Worm (Caenorhabditis elegans): ENCODE data around the gene srsx-36.

srsx-36 gene

DNA sequence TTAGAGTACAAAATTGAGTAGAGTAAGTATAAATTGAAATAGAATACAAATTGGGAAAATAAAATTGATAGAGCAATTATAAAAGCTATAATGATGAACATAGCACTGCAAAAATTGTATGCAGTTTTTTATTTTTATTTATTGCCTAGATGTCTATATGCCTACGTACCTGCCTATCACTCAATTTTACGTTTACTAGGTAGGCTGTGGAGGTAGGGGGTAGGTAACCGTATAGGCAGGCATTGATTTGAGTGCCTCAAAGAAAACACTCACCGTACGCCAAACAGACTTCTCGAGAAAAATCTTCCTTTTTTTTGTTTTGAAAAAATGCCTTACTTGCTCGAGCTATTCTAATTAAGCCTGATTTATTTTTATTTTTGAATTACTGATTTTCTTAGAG, 22.1 kb upstream of the srsx-36 start, which contains the start of gene srbc-56:
TSS of gene srbc-56 (minus strand) at position 101 of the 400 bp plus-strand sequence.
- TF ChIP-seq nhr-120 (GFP tag; IDR thresholded peaks at IDR 0.05), result no peak
- TF ChIP-seq lir-1 (GFP tag; conservative IDR thresholded peaks at IDR 0.05), result no peak
- no peak for TF ChIP-seq lin-35 (GFP tag; optimal IDR thresholded peaks at IDR 0.05)
- no peak for TF ChIP-seq zim-3 (tag; optimal IDR thresholded peaks at IDR 0.05)
- TF ChIP-seq rcor-1 (GFP tag; IDR thresholded peaks at IDR 0.05), result no peak
- TF ChIP-seq ceh-40 (GFP tag; IDR thresholded peaks at IDR 0.05), result no peak
- TF ChIP-seq pha-4 (tag; optimal IDR thresholded peaks at IDR 0.05), result no peak
- TF ChIP-seq unc-130 (GFP tag; optimal IDR thresholded peaks at IDR 0.05), result no peak
- TF ChIP-seq sdz-38 (tag; optimal IDR thresholded peaks at IDR 0.05), result no peak
- TF ChIP-seq F33H1.4 (GFP tag; IDR thresholded peaks at IDR 0.05), result no peak
- no peak for TF ChIP-seq ama-1 (optimal IDR thresholded peaks at IDR 0.05)
- no peak for TF ChIP-seq ama-1 (GFP tag; optimal IDR thresholded peaks at IDR 0.05)
- TF ChIP-seq nhr-179 (tag; optimal IDR thresholded peaks at IDR 0.05), result no peak
- no peak for TF ChIP-seq lin-26 (GFP tag; IDR thresholded peaks at IDR 0.05)
- no peak for TF ChIP-seq Y56A3A.18 (GFP tag; IDR thresholded peaks at IDR 0.05)
- TF ChIP-seq nhr-80 (tag; optimal IDR thresholded peaks at IDR 0.05), result no peak
- TF ChIP-seq ztf-26 (tag; optimal IDR thresholded peaks at IDR 0.05), result no peak
- TF ChIP-seq ekl-4 (GFP tag; IDR thresholded peaks at IDR 0.05), result no peak
- TF ChIP-seq lsl-1 (GFP tag; optimal IDR thresholded peaks at IDR 0.05), result no peak
- no peak for TF ChIP-seq ceh-91 (GFP tag; IDR thresholded peaks at IDR 0.05)
- TF ChIP-seq T26A5.8 (tag; optimal IDR thresholded peaks at IDR 0.05), result no peak

DNA sequence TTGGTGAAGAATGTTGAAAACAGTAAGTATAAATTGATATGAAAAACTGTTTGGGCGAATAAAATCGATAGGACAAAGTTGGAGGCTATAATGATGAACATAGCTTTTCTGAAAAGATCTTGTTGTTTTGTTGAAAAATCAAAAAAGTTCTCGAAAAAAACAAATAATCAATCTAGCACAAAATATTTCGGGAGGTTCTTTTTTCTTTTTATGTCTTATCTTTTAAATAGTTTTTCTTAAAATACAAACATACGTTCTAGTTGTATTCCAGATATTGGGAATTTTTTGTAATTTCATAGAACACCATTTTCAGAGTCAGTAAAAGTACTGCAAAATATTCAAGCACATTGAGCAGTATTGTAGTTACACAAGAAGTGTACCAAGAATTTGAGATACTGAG, 20.5 kb upstream of the srsx-36 start, which contains the start of gene srbc-55:
TSS of gene srbc-55 (minus strand) at position 101 of the 400 bp plus-strand sequence.
- TF ChIP-seq lsy-27 (tag; optimal IDR thresholded peaks at IDR 0.05; ENCODE audit: borderline replicate concordance, insufficient read depth), result no peak
- TF ChIP-seq ccch-3 (GFP tag; optimal IDR thresholded peaks at IDR 0.05), result no peak
- no peak for TF ChIP-seq egrh-3 (GFP tag; IDR thresholded peaks at IDR 0.05)
- TF ChIP-seq F52B5.7 (tag; optimal IDR thresholded peaks at IDR 0.05), result no peak
- no peak for TF ChIP-seq somi-1 (GFP tag; optimal IDR thresholded peaks at IDR 0.05)
- TF ChIP-seq zfh-2 (GFP tag; conservative IDR thresholded peaks at IDR 0.05), result no peak
- TF ChIP-seq egl-18 (GFP tag; IDR thresholded peaks at IDR 0.05), result no peak
- no peak for TF ChIP-seq B0019.2 (GFP tag; conservative IDR thresholded peaks at IDR 0.05)
- no peak for TF ChIP-seq Y79H2A.3 (GFP tag; conservative IDR thresholded peaks at IDR 0.05)
- no peak for TF ChIP-seq snpc-1.1 (tag; optimal IDR thresholded peaks at IDR 0.05; ENCODE audit: insufficient read depth)
- no peak for TF ChIP-seq lin-26 (GFP tag; IDR thresholded peaks at IDR 0.05)
- no peak for TF ChIP-seq F49E8.2 (tag; optimal IDR thresholded peaks at IDR 0.05; ENCODE audit: insufficient read depth)
- TF ChIP-seq ceh-40 (GFP tag; IDR thresholded peaks at IDR 0.05), result no peak
- no peak for TF ChIP-seq Y95B8A.8 (GFP tag; IDR thresholded peaks at IDR 0.05)
- no peak for TF ChIP-seq snpc-3.4 (tag; optimal IDR thresholded peaks at IDR 0.05)

DNA sequence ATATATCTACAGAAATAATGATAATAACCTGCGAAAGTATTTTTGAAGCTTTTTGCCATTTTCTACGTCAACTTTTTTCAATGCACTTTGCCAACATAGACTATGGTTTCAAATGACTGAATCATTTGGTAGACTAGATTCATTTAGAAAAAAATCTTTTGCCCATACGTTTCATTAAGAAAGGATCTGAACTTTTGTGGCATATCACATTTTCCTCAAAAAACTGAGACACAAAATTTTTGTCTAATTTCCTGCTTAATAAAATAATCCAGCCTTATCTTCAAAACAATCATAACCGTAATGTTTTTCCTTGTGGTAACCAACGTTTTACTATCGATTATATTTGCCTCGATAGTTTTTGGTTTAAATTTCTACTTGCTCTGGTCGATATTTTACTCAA, 16.7 kb upstream of the srsx-36 start, which contains the start of gene srbc-51:
TSS of gene srbc-51 (plus strand) at position 301 of the 400 bp plus-strand sequence.
- TF ChIP-seq F33H1.4 (GFP tag; IDR thresholded peaks at IDR 0.05) (no peak), lag-1 (GFP tag; IDR thresholded peaks at IDR 0.05) (no peak), lsl-1 (GFP tag; optimal IDR thresholded peaks at IDR 0.05) (no peak), chd-7 (tag; optimal IDR thresholded peaks at IDR 0.05) (no peak)
